Fruit fly (Drosophila melanogaster) whole organism: Measurements from ENCODE around the gene CG15820.
A peak's percentile ranks its signal among the peaks of the same experiment; 100 is the strongest.

Experiments
- CG8478 ChIP-seq: fragments of >200 bp; optimal IDR thresholded peaks from 2 replicates; lab custom pipeline; 2018; ENCODE audit warnings: inconsistent platforms
- Dll ChIP-seq: fragments of >200 bp; optimal IDR thresholded peaks from 2 replicates; lab custom pipeline; 2017
- EcR ChIP-seq, 2 experiments: fragments of >200 bp; optimal IDR thresholded peaks; 2 replicates each; lab custom pipeline; 2017; ENCODE audit warnings: missing biosample characterization in 2 of 2, missing genetic modification characterization in 2 of 2, missing genetic modification reagents in 2 of 2
- pan ChIP-seq: fragments of >200 bp; optimal IDR thresholded peaks from 2 replicates; lab custom pipeline; 2017
- psq ChIP-seq: fragments of >200 bp; optimal IDR thresholded peaks from 2 replicates; lab custom pipeline; 2017
- usp ChIP-seq: fragments of >200 bp; optimal IDR thresholded peaks from 2 replicates; lab custom pipeline; 2017; ENCODE audit warnings: missing biosample characterization, missing genetic modification characterization, mixed read lengths

Gene CG15820

dm6 chr3L:2174232-2174631 lies at the start of gene CG15820:
CG15820 (minus strand) TSS chr3L:2174332.
- TF ChIP-seq CG8478 (lab: Kevin White, UChicago) = no peak
- no peak for TF ChIP-seq pan
- TF ChIP-seq usp (GFP tag; lab: Kevin White, UChicago) = no peak
- TF ChIP-seq EcR (GFP tag; optimal IDR thresholded peaks at IDR 0.05; lab: Kevin White, UChicago) = no peak
- no peak for TF ChIP-seq Dll
- TF ChIP-seq psq (lab: Kevin White, UChicago) = no peak

- no peak for TF ChIP-seq CG8478 (lab: Kevin White, UChicago)
- TF ChIP-seq psq (lab: Kevin White, UChicago) = no peak
- no peak for TF ChIP-seq pan
- no peak for TF ChIP-seq Dll
- TF ChIP-seq usp (GFP tag; lab: Kevin White, UChicago) = no peak
- TF ChIP-seq EcR (GFP tag; optimal IDR thresholded peaks at IDR 0.05; lab: Kevin White, UChicago) = no peak
Measured at dm6 chr3L:2212403-2212802, 38.3 kb upstream of the CG15820 start, which contains the start of gene CG15878. CG15878 (minus strand) TSS chr3L:2212503.

- no peak for TF ChIP-seq Dll
- TF ChIP-seq EcR (GFP tag; optimal IDR thresholded peaks at IDR 0.05; lab: Kevin White, UChicago) = no peak
- TF ChIP-seq pan = no peak
- no peak for TF ChIP-seq CG8478 (lab: Kevin White, UChicago)
- TF ChIP-seq usp (GFP tag; lab: Kevin White, UChicago) = no peak
- no peak for TF ChIP-seq psq (lab: Kevin White, UChicago)
Measured at dm6 chr3L:2196713-2197112, 22.6 kb upstream of the CG15820 start, which contains the start of gene CG8960. CG8960 (plus strand) TSS chr3L:2197013.

dm6 chr3L:2191994-2192450 lies 17.9 kb upstream of the CG15820 start, which contains the start of gene CG5707:
CG5707 (minus strand) TSS chr3L:2192221.
- TF ChIP-seq pan (no peak), Dll (no peak), CG8478 (lab: Kevin White, UChicago) (no peak), EcR (GFP tag; optimal IDR thresholded peaks at IDR 0.05; lab: Kevin White, UChicago) (no peak), psq (lab: Kevin White, UChicago) (no peak), usp (GFP tag; lab: Kevin White, UChicago) (no peak)

dm6 chr3L:2191512-2191911 lies 17.4 kb upstream of the CG15820 start:
- TF ChIP-seq pan (no peak), psq (lab: Kevin White, UChicago) (no peak), EcR (GFP tag; optimal IDR thresholded peaks at IDR 0.05; lab: Kevin White, UChicago) (no peak), Dll (no peak), CG8478 (lab: Kevin White, UChicago) (no peak), usp (GFP tag; lab: Kevin White, UChicago) (no peak)

dm6 chr3L:2185630-2186029 lies 11.5 kb upstream of the CG15820 start, which contains the start of gene CG13810:
CG13810 (plus strand) TSS chr3L:2185930.
- TF ChIP-seq usp (GFP tag; lab: Kevin White, UChicago) (no peak), EcR (GFP tag; optimal IDR thresholded peaks at IDR 0.05; lab: Kevin White, UChicago) (no peak), CG8478 (lab: Kevin White, UChicago) (no peak), psq (lab: Kevin White, UChicago) (no peak), pan (no peak), Dll (no peak)

dm6 chr3L:2170885-2171526 lies 3.1 kb downstream of the CG15820 start, which contains the start of gene CG5704:
CG5704 (minus strand) TSS chr3L:2170971.
- TF ChIP-seq CG8478 (lab: Kevin White, UChicago) (no peak), EcR (GFP tag; optimal IDR thresholded peaks at IDR 0.05; lab: Kevin White, UChicago) (no peak), usp (GFP tag; lab: Kevin White, UChicago) (no peak), psq (lab: Kevin White, UChicago) (no peak), pan (no peak), Dll (no peak)

- TF ChIP-seq pan (no peak), CG8478 (lab: Kevin White, UChicago) (no peak), usp (GFP tag; lab: Kevin White, UChicago) (no peak), Dll (no peak), EcR (GFP tag; optimal IDR thresholded peaks at IDR 0.05; lab: Kevin White, UChicago) (no peak), psq (lab: Kevin White, UChicago) (no peak)
Measured at dm6 chr3L:2168954-2169353, 5.2 kb downstream of the CG15820 start, which contains the start of gene CG15879. CG15879 (minus strand) TSS chr3L:2169108.

- TF ChIP-seq pan = no peak
Measured at dm6 chr3L:2166776-2167175, 7.4 kb downstream of the CG15820 start.

dm6 chr3L:2164805-2165204 lies 9.3 kb downstream of the CG15820 start:
- TF ChIP-seq psq (lab: Kevin White, UChicago) (no peak), Dll (no peak), pan (no peak), EcR (GFP tag; optimal IDR thresholded peaks at IDR 0.05; lab: Kevin White, UChicago) (no peak), usp (GFP tag; lab: Kevin White, UChicago) (no peak), CG8478 (lab: Kevin White, UChicago) (no peak)

dm6 chr3L:2164031-2164537 lies 10.0 kb downstream of the CG15820 start:
- TF ChIP-seq Dll (no peak), pan (peak; percentile 88)

- TF ChIP-seq usp (GFP tag; lab: Kevin White, UChicago) = no peak
- TF ChIP-seq CG8478 (lab: Kevin White, UChicago) = no peak
- TF ChIP-seq EcR (GFP tag; optimal IDR thresholded peaks at IDR 0.05; lab: Kevin White, UChicago) = no peak
- no peak for TF ChIP-seq psq (lab: Kevin White, UChicago)
- TF ChIP-seq Dll = no peak
- TF ChIP-seq pan = no peak
Measured at dm6 chr3L:2163608-2164007, 10.5 kb downstream of the CG15820 start, which contains the start of gene CG15822. CG15822 (minus strand) TSS chr3L:2163863.
